Worm (Caenorhabditis elegans) whole organism, L4 larva: Measurements from ENCODE around the gene Y47D3A.20.

Experiments
- ZK337.2 ChIP-seq: fragments of 200-800 bp; sonication (Bioruptor generic); IDR thresholded peaks from 2 replicates; pipeline ENCODE4 v1.3.6; 2022; ENCODE audit warnings: missing genetic modification reagents, missing genetic modification characterization, missing compliant biosample characterization
- ama-1 ChIP-seq: fragments of 150-350 bp; optimal IDR thresholded peaks from 2 replicates; lab custom pipeline; 2014; ENCODE audit warnings: inconsistent platforms, mixed read lengths
- arid-1 ChIP-seq: fragments of 200-800 bp; sonication (Bioruptor generic); conservative IDR thresholded peaks from 2 replicates; pipeline ENCODE4 v1.3.6; 2022; ENCODE audit warnings: missing genetic modification reagents, missing genetic modification characterization, missing compliant biosample characterization
- ceh-28 ChIP-seq: fragments of 150-350 bp; optimal IDR thresholded peaks from 2 replicates; lab custom pipeline; 2014; ENCODE audit warnings: missing biosample characterization, missing genetic modification reagents, missing genetic modification characterization
- egl-27 ChIP-seq: sonication (generic microtip); optimal IDR thresholded peaks from 3 replicates; lab custom pipeline; 2017; ENCODE audit warnings: missing biosample characterization, missing genetic modification reagents, missing genetic modification characterization
- spr-3 ChIP-seq: fragments of 200-800 bp; sonication (Bioruptor generic); optimal IDR thresholded peaks from 2 replicates; lab custom pipeline; 2018; ENCODE audit warnings: mild to moderate bottlenecking, missing genetic modification characterization, missing compliant biosample characterization
- unc-62 ChIP-seq, 3 experiments: fragments of 150-350 bp in 1 of 3; sonication (generic microtip); optimal IDR thresholded peaks in 2 of 3; peaks in 1 of 3; 1 replicate in 1 of 3; 2 replicates in 2 of 3; lab custom pipeline; 2014 to 2017; ENCODE audit warnings: missing biosample characterization in 3 of 3, missing genetic modification characterization in 3 of 3, missing genetic modification reagents in 3 of 3, missing genotype in 1 of 3
- vab-7 ChIP-seq: fragments of 200-800 bp; sonication (Bioruptor generic); IDR thresholded peaks from 2 replicates; pipeline ENCODE4 v1.3.6; 2022; ENCODE audit warnings: missing genetic modification reagents, missing genetic modification characterization, missing compliant biosample characterization
- zag-1 ChIP-seq: fragments of 150-350 bp; optimal IDR thresholded peaks from 2 replicates; lab custom pipeline; 2014; ENCODE audit warnings: missing biosample characterization, missing genetic modification characterization
- ztf-11 ChIP-seq: fragments of 150-350 bp; optimal IDR thresholded peaks from 2 replicates; lab custom pipeline; 2014; ENCODE audit warnings: missing biosample characterization, missing genetic modification characterization

DNA sequence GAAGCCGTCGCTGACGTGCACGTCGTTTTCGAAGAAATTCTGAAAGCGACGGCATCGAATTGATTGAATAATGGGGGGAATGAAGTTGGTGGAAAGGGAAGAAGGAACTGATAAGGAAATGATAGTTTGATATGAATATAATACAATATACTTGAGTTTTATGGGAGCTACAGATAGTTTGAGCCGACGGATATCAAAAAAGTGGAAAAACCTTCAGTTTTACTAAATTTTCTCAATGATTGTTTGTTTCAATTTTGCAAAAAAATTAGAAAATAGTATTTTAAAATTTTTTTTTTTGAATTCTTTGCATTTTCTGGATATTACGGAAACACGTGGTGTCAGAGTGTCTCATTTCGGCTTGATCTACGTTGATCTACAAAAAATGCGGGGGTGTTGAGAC lies 4.1 kb upstream of the Y47D3A.20 start, which contains the start of gene obr-1:
- no peak for TF ChIP-seq arid-1 (GFP tag; lab: Robert Waterston, UW)
- TF ChIP-seq vab-7 (GFP tag; lab: Robert Waterston, UW), result no peak
- no peak for TF ChIP-seq ZK337.2 (GFP tag; lab: Robert Waterston, UW)
- TF ChIP-seq unc-62 (GFP tag; optimal IDR thresholded peaks at IDR 0.05 in 1 of 2; lab: Kevin White, UChicago), result no peak
- TF ChIP-seq unc-62 (tag; optimal IDR thresholded peaks at IDR 0.05; lab: Kevin White, UChicago), result no peak
- no peak for TF ChIP-seq ceh-28 (tag; lab: Kevin White, UChicago)
- TF ChIP-seq spr-3, result no peak
- no peak for TF ChIP-seq ama-1
- no peak for TF ChIP-seq ztf-11 (tag; lab: Kevin White, UChicago)
- no peak for TF ChIP-seq zag-1 (tag; lab: Kevin White, UChicago)
- no peak for TF ChIP-seq egl-27
